Fruit fly (Drosophila melanogaster) whole organism, adult: ENCODE measurements around the gene RpS27A.

Experiments
- CG11617 ChIP-seq: fragments of 200-800 bp; sonication (Bioruptor generic); optimal IDR thresholded peaks from 2 replicates; lab custom pipeline; 2017; ENCODE audit warnings: mild to moderate bottlenecking, missing biosample characterization, missing genetic modification reagents, missing genetic modification characterization
- CG12768 ChIP-seq: fragments of 200-800 bp; sonication (Bioruptor generic); optimal IDR thresholded peaks from 2 replicates; lab custom pipeline; 2017; ENCODE audit warnings: missing biosample characterization, missing genetic modification characterization, mild to moderate bottlenecking, moderate library complexity, missing genetic modification reagents
- CG14711 ChIP-seq: fragments of 200-800 bp; sonication (Bioruptor generic); optimal IDR thresholded peaks from 2 replicates; lab custom pipeline; 2018; ENCODE audit warnings: missing biosample characterization, mild to moderate bottlenecking, missing genetic modification characterization, moderate library complexity
- CG1620 ChIP-seq: fragments of 200-800 bp; sonication (Bioruptor generic); optimal IDR thresholded peaks from 2 replicates; lab custom pipeline; 2016; ENCODE audit warnings: missing biosample characterization, missing genetic modification characterization
- CG33017 ChIP-seq: fragments of 200-800 bp; sonication (Bioruptor generic); optimal IDR thresholded peaks from 2 replicates; lab custom pipeline; 2018; ENCODE audit warnings: missing biosample characterization, mild to moderate bottlenecking, missing genetic modification characterization, moderate library complexity
- CG5204 ChIP-seq: fragments of 200-800 bp; sonication (Bioruptor generic); optimal IDR thresholded peaks from 2 replicates; lab custom pipeline; 2016; ENCODE audit warnings: missing biosample characterization, missing genetic modification characterization
- CG7045 ChIP-seq: fragments of 200-800 bp; sonication (Bioruptor generic); optimal IDR thresholded peaks from 2 replicates; lab custom pipeline; 2017; ENCODE audit warnings: missing biosample characterization, mild to moderate bottlenecking, missing genetic modification characterization
- CG7101 ChIP-seq: fragments of 200-800 bp; sonication (Bioruptor generic); optimal IDR thresholded peaks from 2 replicates; lab custom pipeline; 2018; ENCODE audit warnings: missing biosample characterization, mild to moderate bottlenecking, missing genetic modification characterization, moderate library complexity
- Clk ChIP-seq: fragments of 200-800 bp; sonication (Bioruptor generic); optimal IDR thresholded peaks from 2 replicates; lab custom pipeline; 2017; ENCODE audit warnings: missing biosample characterization, missing genetic modification characterization
- Crg-1 ChIP-seq: fragments of 200-800 bp; sonication (Bioruptor generic); optimal IDR thresholded peaks from 2 replicates; lab custom pipeline; 2016; ENCODE audit warnings: missing biosample characterization, missing genetic modification characterization
- Hr96 ChIP-seq: fragments of 200-800 bp; sonication (Bioruptor generic); optimal IDR thresholded peaks from 2 replicates; lab custom pipeline; 2016; ENCODE audit warnings: missing biosample characterization, missing genetic modification characterization
- Mnt ChIP-seq: fragments of 200-800 bp; sonication (Bioruptor generic); optimal IDR thresholded peaks from 2 replicates; lab custom pipeline; 2016; ENCODE audit warnings: missing biosample characterization, mild to moderate bottlenecking, missing genetic modification characterization
- bab1 ChIP-seq: fragments of 200-800 bp; sonication (Bioruptor generic); optimal IDR thresholded peaks from 3 replicates; lab custom pipeline; 2019; ENCODE audit warnings: missing biosample characterization, mild to moderate bottlenecking, missing genetic modification characterization, moderate library complexity
- cic ChIP-seq: fragments of 200-800 bp; sonication (Bioruptor generic); optimal IDR thresholded peaks from 2 replicates; lab custom pipeline; 2017; ENCODE audit warnings: missing biosample characterization, mild to moderate bottlenecking, missing genetic modification characterization, moderate library complexity
- cnc ChIP-seq, 2 experiments: fragments of >200 bp; optimal IDR thresholded peaks; 2 replicates each; lab custom pipeline; 2017
- kay ChIP-seq: fragments of 200-800 bp; sonication (Bioruptor generic); peaks from one replicate; lab custom pipeline; 2016; ENCODE audit warnings: missing biosample characterization, missing genetic modification characterization, borderline replicate concordance
- ovo ChIP-seq: fragments of 200-800 bp; sonication (Bioruptor generic); optimal IDR thresholded peaks from 2 replicates; lab custom pipeline; 2016; ENCODE audit warnings: missing biosample characterization, missing genetic modification characterization
- pad ChIP-seq: fragments of 200-800 bp; sonication (Bioruptor generic); optimal IDR thresholded peaks from 3 replicates; lab custom pipeline; 2017; ENCODE audit warnings: missing biosample characterization, missing genetic modification characterization, mild to moderate bottlenecking, moderate library complexity, missing genetic modification reagents
- tj ChIP-seq: fragments of 200-800 bp; sonication (Bioruptor generic); optimal IDR thresholded peaks from 3 replicates; lab custom pipeline; 2017; ENCODE audit warnings: missing biosample characterization, mild to moderate bottlenecking, missing genetic modification characterization, moderate library complexity
- toe ChIP-seq: fragments of 200-800 bp; sonication (Bioruptor generic); optimal IDR thresholded peaks from 2 replicates; lab custom pipeline; 2016; ENCODE audit warnings: missing biosample characterization, missing genetic modification characterization

RpS27A gene

dm6 chr2L:10408122-10408576, at the start of gene RpS27A, which contains the start of gene Ip259:
Gene RpS27A, plus strand, starts transcription at chr2L:10408352.
Gene Ip259, plus strand, starts transcription at chr2L:10408352.
- peak; percentile 60 for TF ChIP-seq CG14711 (tag; lab: Kevin White, UChicago)
- TF ChIP-seq bab1 (GFP tag; lab: Kevin White, UChicago): peak; percentile 73
- peak; percentile 80 for TF ChIP-seq CG7045
- TF ChIP-seq CG33017 (tag; lab: Kevin White, UChicago): peak; percentile 59
- peak; percentile 54 for TF ChIP-seq kay (GFP tag; lab: Kevin White, UChicago)
- TF ChIP-seq pad: peak; percentile 64
- no peak for TF ChIP-seq CG5204
- TF ChIP-seq CG11617 (GFP tag; lab: Kevin White, UChicago): peak; percentile 86
- no peak for TF ChIP-seq Hr96 (GFP tag; lab: Kevin White, UChicago)
- TF ChIP-seq tj: peak; percentile 53
- TF ChIP-seq CG7101: peak; percentile 87
- peak; percentile 83 for TF ChIP-seq CG1620 (GFP tag; lab: Kevin White, UChicago)
- no peak for TF ChIP-seq ovo
- TF ChIP-seq CG12768 (GFP tag; lab: Kevin White, UChicago): peak; percentile 80
- no peak for TF ChIP-seq cnc (optimal IDR thresholded peaks at IDR 0.05; lab: Kevin White, UChicago)
- TF ChIP-seq Clk: peak; percentile 74
- TF ChIP-seq cic (GFP tag; lab: Kevin White, UChicago): no peak
- peak; percentile 83 for TF ChIP-seq Crg-1 (GFP tag; lab: Kevin White, UChicago)
- no peak for TF ChIP-seq toe (GFP tag; lab: Kevin White, UChicago)
- TF ChIP-seq Mnt: peak; percentile 90

- TF ChIP-seq Hr96 (GFP tag; lab: Kevin White, UChicago) (no peak), CG7101 (peak; percentile 50), cic (GFP tag; lab: Kevin White, UChicago) (no peak), CG33017 (tag; lab: Kevin White, UChicago) (no peak)
Measured at dm6 chr2L:10362408-10363067, 45.6 kb upstream of the RpS27A start, which contains the start of the genes Cand1 and pim. Gene Cand1, minus strand, starts transcription at chr2L:10362707. Gene pim, plus strand, starts transcription at chr2L:10362989.

dm6 chr2L:10364229-10364628, 43.9 kb upstream of the RpS27A start, which contains the start of gene lft:
Gene lft, plus strand, starts transcription at chr2L:10364471.
- no peak for TF ChIP-seq cnc (optimal IDR thresholded peaks at IDR 0.05; lab: Kevin White, UChicago)
- no peak for TF ChIP-seq toe (GFP tag; lab: Kevin White, UChicago)
- no peak for TF ChIP-seq CG14711 (tag; lab: Kevin White, UChicago)
- TF ChIP-seq Clk: no peak
- TF ChIP-seq CG1620 (GFP tag; lab: Kevin White, UChicago): no peak
- TF ChIP-seq tj: no peak
- no peak for TF ChIP-seq Hr96 (GFP tag; lab: Kevin White, UChicago)
- no peak for TF ChIP-seq CG33017 (tag; lab: Kevin White, UChicago)
- no peak for TF ChIP-seq cic (GFP tag; lab: Kevin White, UChicago)
- no peak for TF ChIP-seq ovo
- no peak for TF ChIP-seq CG12768 (GFP tag; lab: Kevin White, UChicago)
- no peak for TF ChIP-seq pad
- TF ChIP-seq CG5204: no peak
- no peak for TF ChIP-seq CG7045
- TF ChIP-seq Mnt: no peak
- TF ChIP-seq CG7101: no peak
- TF ChIP-seq CG11617 (GFP tag; lab: Kevin White, UChicago): no peak
- TF ChIP-seq Crg-1 (GFP tag; lab: Kevin White, UChicago): no peak

dm6 chr2L:10366525-10366924, 41.6 kb upstream of the RpS27A start, which contains the start of gene CG5056:
Gene CG5056, plus strand, starts transcription at chr2L:10366692.
- TF ChIP-seq ovo (no peak), CG33017 (tag; lab: Kevin White, UChicago) (peak; percentile 10), CG14711 (tag; lab: Kevin White, UChicago) (peak; percentile 37), bab1 (GFP tag; lab: Kevin White, UChicago) (peak; percentile 69), CG7045 (no peak), pad (no peak), kay (GFP tag; lab: Kevin White, UChicago) (no peak), Clk (no peak), Crg-1 (GFP tag; lab: Kevin White, UChicago) (peak; percentile 12)

- no peak for TF ChIP-seq CG1620 (GFP tag; lab: Kevin White, UChicago)
- no peak for TF ChIP-seq CG12768 (GFP tag; lab: Kevin White, UChicago)
- no peak for TF ChIP-seq ovo
- no peak for TF ChIP-seq CG5204
- no peak for TF ChIP-seq Crg-1 (GFP tag; lab: Kevin White, UChicago)
- TF ChIP-seq pad: no peak
- TF ChIP-seq Clk: no peak
Measured at dm6 chr2L:10372297-10372696, 35.9 kb upstream of the RpS27A start.

- TF ChIP-seq CG5204 (no peak), Hr96 (GFP tag; lab: Kevin White, UChicago) (no peak), pad (no peak), toe (GFP tag; lab: Kevin White, UChicago) (no peak), CG33017 (tag; lab: Kevin White, UChicago) (no peak), bab1 (GFP tag; lab: Kevin White, UChicago) (no peak), CG11617 (GFP tag; lab: Kevin White, UChicago) (no peak), kay (GFP tag; lab: Kevin White, UChicago) (no peak), Crg-1 (GFP tag; lab: Kevin White, UChicago) (no peak), CG1620 (GFP tag; lab: Kevin White, UChicago) (no peak), ovo (no peak), cnc (optimal IDR thresholded peaks at IDR 0.05; lab: Kevin White, UChicago) (no peak), CG12768 (GFP tag; lab: Kevin White, UChicago) (no peak)
Measured at dm6 chr2L:10373605-10374269, 34.4 kb upstream of the RpS27A start, which contains the start of gene rho-5. Gene rho-5, minus strand, starts transcription at chr2L:10373900.
